Worm (Caenorhabditis elegans) whole organism, L1 larva: Measurements from ENCODE around the gene clec-55.

Source experiments
- C04F5.9 ChIP-seq: sonication (generic microtip); optimal IDR thresholded peaks from 2 replicates; lab custom pipeline; 2016; ENCODE audit warnings: missing genetic modification characterization, missing compliant biosample characterization
- C34B4.2 ChIP-seq: sonication (generic microtip); optimal IDR thresholded peaks from 2 replicates; lab custom pipeline; 2017; ENCODE audit warnings: mild to moderate bottlenecking, missing genetic modification characterization, missing compliant biosample characterization
- aha-1 ChIP-seq: fragments of 150-350 bp; optimal IDR thresholded peaks from 2 replicates; lab custom pipeline; 2014; ENCODE audit warnings: missing biosample characterization, missing genetic modification characterization
- aly-2 ChIP-seq: fragments of 150-350 bp; optimal IDR thresholded peaks from 2 replicates; lab custom pipeline; 2014; ENCODE audit warnings: missing biosample characterization, missing genetic modification characterization
- blmp-1 ChIP-seq: fragments of 150-350 bp; optimal IDR thresholded peaks from 2 replicates; lab custom pipeline; 2014; ENCODE audit warnings: missing biosample characterization, missing genetic modification characterization
- ceh-63 ChIP-seq: fragments of 200-800 bp; sonication (Bioruptor generic); optimal IDR thresholded peaks from 2 replicates; lab custom pipeline; 2018; ENCODE audit warnings: mild to moderate bottlenecking, missing genetic modification characterization, missing compliant biosample characterization
- ceh-82 ChIP-seq, 3 experiments: fragments of 150-350 bp in 1 of 3; sonication (generic microtip) in 2 of 3; optimal IDR thresholded peaks; 2 replicates each; lab custom pipeline; 2014 to 2017; ENCODE audit warnings: missing biosample characterization in 3 of 3, missing genetic modification characterization in 3 of 3
- ceh-88 ChIP-seq: fragments of 200-800 bp; sonication (Bioruptor generic); IDR thresholded peaks from 2 replicates; pipeline ENCODE4 v1.3.6; 2022; ENCODE audit warnings: missing genetic modification characterization, missing compliant biosample characterization
- ceh-90 ChIP-seq: sonication (generic microtip); optimal IDR thresholded peaks from 2 replicates; lab custom pipeline; 2016; ENCODE audit warnings: missing genetic modification characterization, missing compliant biosample characterization
- ces-1 ChIP-seq: fragments of 150-350 bp; optimal IDR thresholded peaks from 2 replicates; lab custom pipeline; 2014; ENCODE audit warnings: missing biosample characterization, missing genetic modification reagents, missing genetic modification characterization
- dpl-1 ChIP-seq, 3 experiments: fragments of 150-350 bp in 2 of 3; sonication (generic microtip) in 1 of 3; optimal IDR thresholded peaks; 2 replicates each; lab custom pipeline; 2014 to 2017; ENCODE audit warnings: missing biosample characterization in 3 of 3, missing genetic modification characterization in 3 of 3, missing genetic modification reagents in 3 of 3
- efl-3 ChIP-seq: fragments of 200-800 bp; sonication (Bioruptor generic); optimal IDR thresholded peaks from 2 replicates; lab custom pipeline; 2018; ENCODE audit warnings: mild to moderate bottlenecking, missing genetic modification characterization, missing compliant biosample characterization
- egl-13 ChIP-seq: sonication (generic microtip); optimal IDR thresholded peaks from 2 replicates; lab custom pipeline; 2016; ENCODE audit warnings: missing genotype, missing genetic modification reagents, missing genetic modification characterization, missing compliant biosample characterization
- egl-27 ChIP-seq, 2 experiments: fragments of 150-350 bp in 1 of 2; sonication (generic microtip); optimal IDR thresholded peaks; 3 replicates each; lab custom pipeline; 2017 to 2018; ENCODE audit warnings: missing biosample characterization in 2 of 2, missing genetic modification characterization in 2 of 2, missing genetic modification reagents in 2 of 2
- elt-2 ChIP-seq: sonication (generic microtip); optimal IDR thresholded peaks from 2 replicates; lab custom pipeline; 2016; ENCODE audit warnings: missing genetic modification characterization, mild to moderate bottlenecking, inconsistent platforms, missing compliant biosample characterization, missing genetic modification reagents
- elt-3 ChIP-seq, 6 experiments: fragments of 150-350 bp in 1 of 6; sonication (generic microtip); optimal IDR thresholded peaks; 2 replicates each; lab custom pipeline; 2017 to 2018; ENCODE audit warnings: missing biosample characterization in 6 of 6, missing genetic modification characterization in 6 of 6, inconsistent platforms in 1 of 6
- fkh-4 ChIP-seq: sonication (generic microtip); optimal IDR thresholded peaks from 2 replicates; lab custom pipeline; 2016; ENCODE audit warnings: missing compliant biosample characterization, missing genetic modification characterization, borderline replicate concordance
- fkh-8 ChIP-seq: sonication (generic microtip); optimal IDR thresholded peaks from 2 replicates; lab custom pipeline; 2016; ENCODE audit warnings: mild to moderate bottlenecking, missing genetic modification characterization, missing compliant biosample characterization
- grh-1 ChIP-seq: fragments of 200-800 bp; sonication (Bioruptor generic); IDR thresholded peaks from 2 replicates; pipeline ENCODE4 v1.3.6; 2022; ENCODE audit warnings: missing genetic modification reagents, missing genetic modification characterization, missing compliant biosample characterization
- hlh-17 ChIP-seq: fragments of 200-800 bp; sonication (Bioruptor generic); optimal IDR thresholded peaks from 2 replicates; lab custom pipeline; 2018; ENCODE audit warnings: missing genetic modification characterization, mild to moderate bottlenecking, missing compliant biosample characterization, moderate library complexity, borderline replicate concordance
- irx-1 ChIP-seq: sonication (generic microtip); optimal IDR thresholded peaks from 2 replicates; lab custom pipeline; 2016; ENCODE audit warnings: missing genetic modification characterization, missing compliant biosample characterization
- lin-13 ChIP-seq: fragments of 150-350 bp; optimal IDR thresholded peaks from 2 replicates; lab custom pipeline; 2014; ENCODE audit warnings: missing biosample characterization, missing genetic modification reagents, missing genetic modification characterization
- lin-35 ChIP-seq, 2 experiments: fragments of 150-350 bp; optimal IDR thresholded peaks; 2 replicates each; lab custom pipeline; 2014; ENCODE audit warnings: missing biosample characterization in 2 of 2, missing genetic modification characterization in 2 of 2, missing genetic modification reagents in 2 of 2
- mdl-1 ChIP-seq, 2 experiments: fragments of 150-350 bp; optimal IDR thresholded peaks; 2 replicates each; lab custom pipeline; 2014 to 2017; ENCODE audit warnings: missing biosample characterization in 2 of 2, missing genetic modification characterization in 2 of 2, inconsistent platforms in 1 of 2
- mef-2 ChIP-seq: fragments of 150-350 bp; optimal IDR thresholded peaks from 2 replicates; lab custom pipeline; 2014; ENCODE audit warnings: missing biosample characterization, missing genetic modification characterization
- nhr-11 ChIP-seq: fragments of 150-350 bp; optimal IDR thresholded peaks from 2 replicates; lab custom pipeline; 2014; ENCODE audit warnings: missing biosample characterization, missing genetic modification characterization
- nhr-20 ChIP-seq: sonication (generic microtip); optimal IDR thresholded peaks from 2 replicates; lab custom pipeline; 2016; ENCODE audit warnings: mild to moderate bottlenecking, missing genetic modification characterization, missing compliant biosample characterization
- nhr-237 ChIP-seq: fragments of 150-350 bp; optimal IDR thresholded peaks from 2 replicates; lab custom pipeline; 2014; ENCODE audit warnings: missing biosample characterization, missing genetic modification characterization
- nhr-47 ChIP-seq: sonication (generic microtip); optimal IDR thresholded peaks from 2 replicates; lab custom pipeline; 2016; ENCODE audit warnings: mild to moderate bottlenecking, missing genetic modification characterization, moderate library complexity, missing compliant biosample characterization
- nhr-76 ChIP-seq: sonication (generic microtip); optimal IDR thresholded peaks from 2 replicates; lab custom pipeline; 2017; ENCODE audit warnings: missing biosample characterization, missing genetic modification characterization
- nhr-84 ChIP-seq: sonication (generic microtip); optimal IDR thresholded peaks from 2 replicates; lab custom pipeline; 2017; ENCODE audit warnings: missing biosample characterization, missing genetic modification characterization
- nhr-85 ChIP-seq: sonication (generic microtip); peaks from one replicate; lab custom pipeline; 2016; ENCODE audit warnings: missing genetic modification characterization, inconsistent platforms, missing compliant biosample characterization
- pag-3 ChIP-seq: sonication (generic microtip); optimal IDR thresholded peaks from 2 replicates; lab custom pipeline; 2017; ENCODE audit warnings: missing genetic modification characterization, mild to moderate bottlenecking, missing compliant biosample characterization, antibody characterized with exemption, borderline replicate concordance; ENCODE audit not compliant: insufficient read depth
- pqm-1 ChIP-seq: sonication (generic microtip); optimal IDR thresholded peaks from 3 replicates; lab custom pipeline; 2017; ENCODE audit warnings: missing biosample characterization, missing genetic modification characterization
- rnt-1 ChIP-seq: sonication (generic microtip); optimal IDR thresholded peaks from 2 replicates; lab custom pipeline; 2016; ENCODE audit warnings: mild to moderate bottlenecking, missing genetic modification characterization, moderate library complexity, missing compliant biosample characterization
- snpc-4 ChIP-seq: fragments of 150-350 bp; optimal IDR thresholded peaks from 2 replicates; lab custom pipeline; 2014; ENCODE audit warnings: missing biosample characterization, missing genetic modification characterization
- sox-4 ChIP-seq: sonication (generic microtip); optimal IDR thresholded peaks from 2 replicates; lab custom pipeline; 2016; ENCODE audit warnings: missing genetic modification characterization, missing compliant biosample characterization
- sptf-1 ChIP-seq: fragments of 150-350 bp; optimal IDR thresholded peaks from 2 replicates; lab custom pipeline; 2014; ENCODE audit warnings: missing biosample characterization, missing genetic modification characterization
- sup-37 ChIP-seq: fragments of 200-800 bp; sonication (Bioruptor generic); optimal IDR thresholded peaks from 2 replicates; lab custom pipeline; 2018; ENCODE audit warnings: mild to moderate bottlenecking, missing genetic modification characterization, missing compliant biosample characterization
- swsn-7 ChIP-seq: sonication (generic microtip); optimal IDR thresholded peaks from 2 replicates; lab custom pipeline; 2016; ENCODE audit warnings: missing genetic modification characterization, missing compliant biosample characterization
- tbx-2 ChIP-seq: sonication (generic microtip); optimal IDR thresholded peaks from 2 replicates; lab custom pipeline; 2016; ENCODE audit warnings: missing genetic modification characterization, missing compliant biosample characterization
- unc-130 ChIP-seq: fragments of 150-350 bp; optimal IDR thresholded peaks from 2 replicates; lab custom pipeline; 2017; ENCODE audit warnings: missing biosample characterization, missing genetic modification characterization, inconsistent platforms
- unc-62 ChIP-seq: fragments of 150-350 bp; optimal IDR thresholded peaks from 2 replicates; lab custom pipeline; 2014; ENCODE audit warnings: missing biosample characterization, missing genetic modification reagents, missing genetic modification characterization
- unc-86 ChIP-seq: sonication (generic microtip); optimal IDR thresholded peaks from 2 replicates; lab custom pipeline; 2016; ENCODE audit warnings: missing genetic modification characterization, missing compliant biosample characterization
- vab-15 ChIP-seq: sonication (generic microtip); optimal IDR thresholded peaks from 2 replicates; lab custom pipeline; 2017; ENCODE audit warnings: missing genotype, mild to moderate bottlenecking, missing genetic modification characterization, missing compliant biosample characterization
- zag-1 ChIP-seq: fragments of 150-350 bp; optimal IDR thresholded peaks from 2 replicates; lab custom pipeline; 2014; ENCODE audit warnings: missing biosample characterization, missing genetic modification characterization
- ztf-4 ChIP-seq: fragments of 150-350 bp; optimal IDR thresholded peaks from 2 replicates; lab custom pipeline; 2014; ENCODE audit warnings: missing biosample characterization, missing genetic modification characterization

clec-55 gene

ce11 chrV:14499074-14499864 lies 20.2 kb downstream of the clec-55 start (continued):
- TF ChIP-seq efl-3 (GFP tag; lab: Kevin White, UChicago), result no peak
- TF ChIP-seq ceh-88 (GFP tag; lab: Robert Waterston, UW), result no peak
- no peak for TF ChIP-seq pqm-1
- TF ChIP-seq nhr-47 (tag; lab: Kevin White, UChicago), result no peak
- no peak for TF ChIP-seq aly-2 (tag; lab: Kevin White, UChicago)
- peak in 2 of 6 experiments; percentile 47 to 65 for TF ChIP-seq elt-3 (tag; optimal IDR thresholded peaks at IDR 0.05; lab: Kevin White, UChicago)
- TF ChIP-seq grh-1 (GFP tag; lab: Robert Waterston, UW), result no peak
- no peak for TF ChIP-seq sup-37 (GFP tag; lab: Kevin White, UChicago)
- TF ChIP-seq zag-1 (tag; lab: Kevin White, UChicago), result no peak
- TF ChIP-seq unc-130 (tag; lab: Kevin White, UChicago), result no peak
- no peak for TF ChIP-seq vab-15 (tag; lab: Kevin White, UChicago)
- TF ChIP-seq ces-1 (GFP tag; lab: Kevin White, UChicago), result no peak
- no peak for TF ChIP-seq egl-27 (tag; optimal IDR thresholded peaks at IDR 0.05; lab: Kevin White, UChicago)
- TF ChIP-seq mdl-1 (tag; optimal IDR thresholded peaks at IDR 0.05; lab: Kevin White, UChicago), result no peak
- peak in 1 of 2 experiments; percentile 46 for TF ChIP-seq lin-35 (GFP tag; optimal IDR thresholded peaks at IDR 0.05; lab: Kevin White, UChicago)
- no peak for TF ChIP-seq mef-2 (tag; lab: Kevin White, UChicago)
- TF ChIP-seq snpc-4 (tag; lab: Kevin White, UChicago), result no peak
- no peak for TF ChIP-seq tbx-2 (tag; lab: Kevin White, UChicago)
- no peak for TF ChIP-seq ceh-82 (tag; optimal IDR thresholded peaks at IDR 0.05; lab: Kevin White, UChicago)
- TF ChIP-seq nhr-85 (tag; lab: Kevin White, UChicago), result peak; percentile 83
- no peak for TF ChIP-seq nhr-76 (tag; lab: Kevin White, UChicago)
- peak; percentile 39 for TF ChIP-seq nhr-20 (tag; lab: Kevin White, UChicago)
- peak; percentile 44 for TF ChIP-seq blmp-1 (tag; lab: Kevin White, UChicago)
- no peak for TF ChIP-seq ceh-90 (tag; lab: Kevin White, UChicago)
- TF ChIP-seq lin-13 (GFP tag; lab: Kevin White, UChicago), result no peak
- TF ChIP-seq rnt-1 (tag; lab: Kevin White, UChicago), result no peak
- no peak for TF ChIP-seq dpl-1 (GFP tag; optimal IDR thresholded peaks at IDR 0.05; lab: Kevin White, UChicago)
- no peak for TF ChIP-seq hlh-17 (GFP tag; lab: Kevin White, UChicago)
- TF ChIP-seq egl-13 (tag; lab: Kevin White, UChicago), result no peak
- no peak for TF ChIP-seq unc-62 (GFP tag; lab: Kevin White, UChicago)
- TF ChIP-seq fkh-8 (tag; lab: Kevin White, UChicago), result no peak
- TF ChIP-seq ceh-63 (GFP tag; lab: Kevin White, UChicago), result no peak
- no peak for TF ChIP-seq elt-2
- no peak for TF ChIP-seq pag-3 (tag; lab: Kevin White, UChicago)
- TF ChIP-seq aha-1 (tag; lab: Kevin White, UChicago), result no peak
- TF ChIP-seq sox-4 (tag; lab: Kevin White, UChicago), result no peak
- no peak for TF ChIP-seq fkh-4 (tag; lab: Kevin White, UChicago)
- no peak for TF ChIP-seq C04F5.9
- no peak for TF ChIP-seq sptf-1 (tag; lab: Kevin White, UChicago)
- no peak for TF ChIP-seq C34B4.2 (tag; lab: Kevin White, UChicago)
- no peak for TF ChIP-seq irx-1
- no peak for TF ChIP-seq ztf-4 (tag; lab: Kevin White, UChicago)
- TF ChIP-seq nhr-11 (tag; lab: Kevin White, UChicago), result no peak
- TF ChIP-seq unc-86 (tag; lab: Kevin White, UChicago), result no peak
- TF ChIP-seq swsn-7, result no peak
- no peak for TF ChIP-seq nhr-84 (tag; lab: Kevin White, UChicago)
- TF ChIP-seq nhr-237 (tag; lab: Kevin White, UChicago), result no peak
- TF ChIP-seq, all 84 proteins: peak for 11
